Fruit fly (Drosophila melanogaster): ENCODE measurements around the gene CG13144.

Gene CG13144

dm6 chr2L:10506557-10507252, 15.5 kb upstream of the CG13144 start, which contains the start of the genes Myo31DF and CG6094:
Gene Myo31DF, minus strand, starts transcription at chr2L:10506779.
Gene CG6094, plus strand, starts transcription at chr2L:10507081.
- peak; percentile 39 for TF ChIP-seq br (GFP tag; optimal IDR thresholded peaks at IDR 0.05)
- TF ChIP-seq pan (optimal IDR thresholded peaks at IDR 0.05), result no peak
- no peak for TF ChIP-seq ey (GFP tag; optimal IDR thresholded peaks at IDR 0.05)
- TF ChIP-seq woc (GFP tag; optimal IDR thresholded peaks at IDR 0.05), result no peak
- no peak for TF ChIP-seq Dfd (GFP tag; optimal IDR thresholded peaks at IDR 0.05)
- no peak for TF ChIP-seq lola (GFP tag; optimal IDR thresholded peaks at IDR 0.05)
- TF ChIP-seq Vsx2 (GFP tag; optimal IDR thresholded peaks at IDR 0.05; ENCODE audit: partially characterized antibody), result no peak
- no peak for TF ChIP-seq GATAd (GFP tag; optimal IDR thresholded peaks at IDR 0.05)
- TF ChIP-seq rgr (GFP tag; optimal IDR thresholded peaks at IDR 0.05), result peak; percentile 29
- no peak for TF ChIP-seq fru (GFP tag; optimal IDR thresholded peaks at IDR 0.05)
- no peak for TF ChIP-seq sage (GFP tag; optimal IDR thresholded peaks at IDR 0.05)
- TF ChIP-seq Abd-B (GFP tag; optimal IDR thresholded peaks at IDR 0.05), result peak; percentile 72
- TF ChIP-seq N (GFP tag; optimal IDR thresholded peaks at IDR 0.05), result peak; percentile 89
- TF ChIP-seq Sp1 (GFP tag; optimal IDR thresholded peaks at IDR 0.05), result peak; percentile 0
- TF ChIP-seq tai (GFP tag; optimal IDR thresholded peaks at IDR 0.05), result no peak
- no peak for TF ChIP-seq CG9705 (GFP tag; optimal IDR thresholded peaks at IDR 0.05)
- no peak for TF ChIP-seq CrebA (GFP tag; optimal IDR thresholded peaks at IDR 0.05; ENCODE audit: borderline replicate concordance)
- no peak for TF ChIP-seq Hr83 (GFP tag; optimal IDR thresholded peaks at IDR 0.05; ENCODE audit: poor library complexity, severe bottlenecking)
- TF ChIP-seq Hr78 (GFP tag; optimal IDR thresholded peaks at IDR 0.05), result no peak
- TF ChIP-seq Mio (GFP tag; optimal IDR thresholded peaks at IDR 0.05), result no peak
- no peak for TF ChIP-seq usp (GFP tag; optimal IDR thresholded peaks at IDR 0.05)
- no peak for TF ChIP-seq sv (GFP tag; optimal IDR thresholded peaks at IDR 0.05)
- TF ChIP-seq dmrt93B (GFP tag; optimal IDR thresholded peaks at IDR 0.05), result no peak
- peak; percentile 64 for TF ChIP-seq jim (GFP tag; optimal IDR thresholded peaks at IDR 0.05)
- no peak for TF ChIP-seq brk (GFP tag; optimal IDR thresholded peaks at IDR 0.05)
- no peak for TF ChIP-seq Rel (GFP tag; optimal IDR thresholded peaks at IDR 0.05)
- TF ChIP-seq Rel (tag; optimal IDR thresholded peaks at IDR 0.05), result peak; percentile 23
- no peak for TF ChIP-seq h (GFP tag; optimal IDR thresholded peaks at IDR 0.05)
- peak; percentile 93 for TF ChIP-seq Myc (optimal IDR thresholded peaks at IDR 0.05)
- peak; percentile 33 for TF ChIP-seq Dif (GFP tag; optimal IDR thresholded peaks at IDR 0.05; ENCODE audit: partially characterized antibody)
- TF ChIP-seq CG32264 (GFP tag; optimal IDR thresholded peaks at IDR 0.05), result no peak
- TF ChIP-seq psq (GFP tag; optimal IDR thresholded peaks at IDR 0.05), result peak; percentile 16
- no peak for TF ChIP-seq OdsH (GFP tag; optimal IDR thresholded peaks at IDR 0.05)
- no peak for TF ChIP-seq dsf (GFP tag; optimal IDR thresholded peaks at IDR 0.05; ENCODE audit: borderline replicate concordance)
- peak in 1 of 2 experiments; percentile 25 for TF ChIP-seq foxo (GFP tag; optimal IDR thresholded peaks at IDR 0.05)
- no peak for TF ChIP-seq dl (GFP tag; optimal IDR thresholded peaks at IDR 0.05; ENCODE audit: insufficient read depth in 1 of 2, partially characterized antibody in 2 of 2)
- TF ChIP-seq Jra (GFP tag; optimal IDR thresholded peaks at IDR 0.05), result peak; percentile 45
- TF ChIP-seq HLH106 (tag; optimal IDR thresholded peaks at IDR 0.05), result peak; percentile 26
- peak; percentile 48 for TF ChIP-seq Hnf4 (GFP tag; optimal IDR thresholded peaks at IDR 0.05)

dm6 chr2L:10505345-10505744, 14.1 kb upstream of the CG13144 start:
- TF ChIP-seq sage (GFP tag; optimal IDR thresholded peaks at IDR 0.05), result no peak
- no peak for TF ChIP-seq Hr83 (GFP tag; optimal IDR thresholded peaks at IDR 0.05; ENCODE audit: poor library complexity, severe bottlenecking)
- TF ChIP-seq Sp1 (GFP tag; optimal IDR thresholded peaks at IDR 0.05), result no peak
- no peak for TF ChIP-seq Hnf4 (GFP tag; optimal IDR thresholded peaks at IDR 0.05)

- TF ChIP-seq Vsx2 (GFP tag; optimal IDR thresholded peaks at IDR 0.05; ENCODE audit: partially characterized antibody) (no peak), ey (GFP tag; optimal IDR thresholded peaks at IDR 0.05) (no peak), foxo (GFP tag; optimal IDR thresholded peaks at IDR 0.05) (peak in 1 of 2 experiments; percentile 15), Hnf4 (GFP tag; optimal IDR thresholded peaks at IDR 0.05) (no peak), Dif (GFP tag; optimal IDR thresholded peaks at IDR 0.05; ENCODE audit: partially characterized antibody) (no peak), rgr (GFP tag; optimal IDR thresholded peaks at IDR 0.05) (peak; percentile 33), pan (optimal IDR thresholded peaks at IDR 0.05) (no peak), N (GFP tag; optimal IDR thresholded peaks at IDR 0.05) (no peak), OdsH (GFP tag; optimal IDR thresholded peaks at IDR 0.05) (no peak), usp (GFP tag; optimal IDR thresholded peaks at IDR 0.05) (no peak), dl (GFP tag; optimal IDR thresholded peaks at IDR 0.05; ENCODE audit: insufficient read depth in 1 of 2, partially characterized antibody in 2 of 2) (no peak), Mio (GFP tag; optimal IDR thresholded peaks at IDR 0.05) (no peak), dsf (GFP tag; optimal IDR thresholded peaks at IDR 0.05; ENCODE audit: borderline replicate concordance) (no peak), CG32264 (GFP tag; optimal IDR thresholded peaks at IDR 0.05) (no peak), jim (GFP tag; optimal IDR thresholded peaks at IDR 0.05) (no peak), HLH106 (tag; optimal IDR thresholded peaks at IDR 0.05) (no peak), Dfd (GFP tag; optimal IDR thresholded peaks at IDR 0.05) (no peak), h (GFP tag; optimal IDR thresholded peaks at IDR 0.05) (peak; percentile 43), dmrt93B (GFP tag; optimal IDR thresholded peaks at IDR 0.05) (no peak), sage (GFP tag; optimal IDR thresholded peaks at IDR 0.05) (no peak), fru (GFP tag; optimal IDR thresholded peaks at IDR 0.05) (no peak), Sp1 (GFP tag; optimal IDR thresholded peaks at IDR 0.05) (peak; percentile 12), Jra (GFP tag; optimal IDR thresholded peaks at IDR 0.05) (no peak), psq (GFP tag; optimal IDR thresholded peaks at IDR 0.05) (no peak), Rel (GFP tag; optimal IDR thresholded peaks at IDR 0.05) (no peak), Rel (tag; optimal IDR thresholded peaks at IDR 0.05) (no peak), Abd-B (GFP tag; optimal IDR thresholded peaks at IDR 0.05) (no peak), tai (GFP tag; optimal IDR thresholded peaks at IDR 0.05) (no peak), Hr78 (GFP tag; optimal IDR thresholded peaks at IDR 0.05) (no peak), CrebA (GFP tag; optimal IDR thresholded peaks at IDR 0.05; ENCODE audit: borderline replicate concordance) (no peak), lola (GFP tag; optimal IDR thresholded peaks at IDR 0.05) (no peak), br (GFP tag; optimal IDR thresholded peaks at IDR 0.05) (peak; percentile 31), GATAd (GFP tag; optimal IDR thresholded peaks at IDR 0.05) (no peak), Hr83 (GFP tag; optimal IDR thresholded peaks at IDR 0.05; ENCODE audit: poor library complexity, severe bottlenecking) (peak; percentile 84), Myc (optimal IDR thresholded peaks at IDR 0.05) (no peak), sv (GFP tag; optimal IDR thresholded peaks at IDR 0.05) (no peak)
Observed at dm6 chr2L:10504895-10505294, 13.6 kb upstream of the CG13144 start.
